Fruit fly (Drosophila melanogaster): ENCODE results near the gene CG8003.
A peak's percentile ranks its signal among the peaks of the same experiment; 100 is the strongest.

Gene CG8003

dm6 chr3L:10672540-10672939 is 11.3 kb downstream of the CG8003 start (continued):
- no peak for TF ChIP-seq sd (tag; optimal IDR thresholded peaks at IDR 0.05)
- TF ChIP-seq dati (GFP tag; IDR thresholded peaks at IDR 0.05), result no peak
- TF ChIP-seq az2 (GFP tag; optimal IDR thresholded peaks at IDR 0.05), result no peak
- peak; percentile 87 for TF ChIP-seq abd-A (tag; optimal IDR thresholded peaks at IDR 0.05)

dm6 chr3L:10674145-10674547 is 12.9 kb downstream of the CG8003 start:
- TF ChIP-seq salm (tag; optimal IDR thresholded peaks at IDR 0.05) (peak; percentile 27), CG13894 (tag; optimal IDR thresholded peaks at IDR 0.05) (peak; percentile 45), CG43689 (GFP tag; IDR thresholded peaks at IDR 0.05) (no peak), grau (tag; optimal IDR thresholded peaks at IDR 0.05) (peak; percentile 47), pros (GFP tag; optimal IDR thresholded peaks at IDR 0.05) (peak; percentile 16), Nf-YC (tag; optimal IDR thresholded peaks at IDR 0.05) (peak; percentile 17), Myb (GFP tag; optimal IDR thresholded peaks at IDR 0.05) (no peak), CG34224 (GFP tag; IDR thresholded peaks at IDR 0.05; ENCODE audit: partially characterized antibody) (0 out of 3 replicates have a peak, but pooled peaks have one; percentile 17), Adf1 (GFP tag; IDR thresholded peaks at IDR 0.05) (peak; percentile 21; the same call in 1 of the 2 replicates), Deaf1 (tag; optimal IDR thresholded peaks at IDR 0.05) (peak; percentile 64), Awh (GFP tag; IDR thresholded peaks at IDR 0.05) (no peak), CG17385 (GFP tag; optimal IDR thresholded peaks at IDR 0.05) (peak; percentile 88), HHEX (GFP tag; optimal IDR thresholded peaks at IDR 0.05) (peak; percentile 15), lab (GFP tag; optimal IDR thresholded peaks at IDR 0.05) (no peak), vvl (GFP tag; IDR thresholded peaks at IDR 0.05) (peak; percentile 87), CG12769 (tag; optimal IDR thresholded peaks at IDR 0.05) (peak; percentile 58), CG11085 (GFP tag; IDR thresholded peaks at IDR 0.05) (no peak), tll (GFP tag; optimal IDR thresholded peaks at IDR 0.05) (peak in 1 of 2 experiments; percentile 26), cg (GFP tag; optimal IDR thresholded peaks at IDR 0.05) (peak; percentile 94), nom (GFP tag; optimal IDR thresholded peaks at IDR 0.05) (peak; percentile 21), Med (GFP tag) (peak; percentile 39), CG18599 (GFP tag; optimal IDR thresholded peaks at IDR 0.05) (no peak), rib (GFP tag; IDR thresholded peaks at IDR 0.05) (0 out of 2 replicates have a peak, but pooled peaks have one; percentile 23), stwl (tag; optimal IDR thresholded peaks at IDR 0.05) (peak; percentile 2), Drgx (GFP tag; IDR thresholded peaks at IDR 0.05) (0 out of 2 replicates have a peak, but pooled peaks have one; percentile 12), sd (tag; optimal IDR thresholded peaks at IDR 0.05) (peak; percentile 80), oc (tag; optimal IDR thresholded peaks at IDR 0.05) (peak; percentile 68), Scr (GFP tag; IDR thresholded peaks at IDR 0.05; ENCODE audit: partially characterized antibody) (0 out of 2 replicates have a peak, but pooled peaks have one; percentile 13), CG3407 (GFP tag; optimal IDR thresholded peaks at IDR 0.05) (no peak), Dll (GFP tag; IDR thresholded peaks at IDR 0.05; ENCODE audit: partially characterized antibody) (0 out of 4 replicates have a peak, but pooled peaks have one; percentile 41), CG1832 (GFP tag; optimal IDR thresholded peaks at IDR 0.05) (peak; percentile 75), CG4360 (GFP tag; IDR thresholded peaks at IDR 0.05) (0 out of 2 replicates have a peak, but pooled peaks have one; percentile 41), CG7786 (GFP tag; optimal IDR thresholded peaks at IDR 0.05) (no peak), CG6854 (GFP tag; optimal IDR thresholded peaks at IDR 0.05) (no peak), Opbp (GFP tag; IDR thresholded peaks at IDR 0.05; ENCODE audit: partially characterized antibody) (0 out of 3 replicates have a peak, but pooled peaks have one; percentile 54), kni (GFP tag; optimal IDR thresholded peaks at IDR 0.05) (peak; percentile 50), sqz (GFP tag; optimal IDR thresholded peaks at IDR 0.05) (no peak), CG13287 (GFP tag; IDR thresholded peaks at IDR 0.05; ENCODE audit: partially characterized antibody) (peak; percentile 21; the same call in 1 of the 2 replicates), CG32532 (GFP tag; IDR thresholded peaks at IDR 0.05) (peak; percentile 48; the same call in 1 of the 2 replicates), Nf-YB (GFP tag; optimal IDR thresholded peaks at IDR 0.05) (no peak), chinmo (GFP tag; IDR thresholded peaks at IDR 0.05; ENCODE audit: partially characterized antibody) (0 out of 4 replicates have a peak, but pooled peaks have one; percentile 65), CG15479 (GFP tag; optimal IDR thresholded peaks at IDR 0.05) (peak; percentile 11), abd-A (tag; optimal IDR thresholded peaks at IDR 0.05) (peak; percentile 52), CG8281 (tag; optimal IDR thresholded peaks at IDR 0.05) (no peak)

Data from whole organism, embryonic.